Worm (Caenorhabditis elegans): Measurements from ENCODE around the gene F13H8.2.

F13H8.2 gene

DNA sequence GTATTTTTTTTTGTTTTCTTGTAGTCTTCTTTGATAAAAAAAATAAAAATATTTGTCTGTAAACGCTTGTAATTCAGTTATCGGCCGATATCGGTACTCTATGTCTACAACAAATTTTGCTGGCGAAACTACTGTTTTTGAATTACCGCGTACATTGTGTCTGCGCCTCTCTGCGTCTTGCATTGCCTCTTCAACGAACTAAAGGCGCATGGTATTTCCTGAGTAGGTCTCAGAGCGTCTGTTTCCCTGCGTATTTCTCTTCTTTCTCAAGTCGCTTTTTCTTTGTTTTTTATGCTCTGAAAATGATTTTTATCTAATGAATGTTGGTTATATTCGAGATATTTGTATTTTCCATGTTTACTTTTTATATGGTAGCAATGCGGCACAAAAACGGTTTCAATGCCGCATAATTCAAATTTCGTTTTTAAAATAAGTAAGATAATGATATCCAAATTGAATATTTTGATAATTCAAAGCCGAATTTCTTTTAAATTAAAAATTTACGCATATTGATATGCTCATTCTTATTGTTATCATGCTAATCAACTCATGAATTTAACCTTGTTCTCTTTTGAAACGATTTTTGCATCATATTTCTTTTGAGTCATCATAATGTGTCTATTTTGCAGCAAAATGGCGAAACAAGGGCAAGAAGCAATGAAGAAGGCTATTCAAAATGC is 19.2 kb upstream of the F13H8.2 start, which contains the start of gene phb-2 (continued):
- TF ChIP-seq egl-27 (tag; optimal IDR thresholded peaks at IDR 0.05) = no peak
- no peak for TF ChIP-seq nhr-237 (tag; optimal IDR thresholded peaks at IDR 0.05)
- TF ChIP-seq lin-11 (tag; optimal IDR thresholded peaks at IDR 0.05) = peak; percentile 74
- peak; percentile 43 for TF ChIP-seq nhr-6 (tag; optimal IDR thresholded peaks at IDR 0.05)
- peak; percentile 93 for TF ChIP-seq unc-55 (GFP tag; optimal IDR thresholded peaks at IDR 0.05)
- TF ChIP-seq F13H6.1 (tag; optimal IDR thresholded peaks at IDR 0.05) = peak; percentile 65
- TF ChIP-seq ztf-11 (tag; optimal IDR thresholded peaks at IDR 0.05) = no peak
- TF ChIP-seq nhr-23 (tag; optimal IDR thresholded peaks at IDR 0.05) = no peak
- TF ChIP-seq crh-2 (tag; optimal IDR thresholded peaks at IDR 0.05) = peak; percentile 89
- peak; percentile 72 for TF ChIP-seq ztf-4 (tag; optimal IDR thresholded peaks at IDR 0.05)
- no peak for TF ChIP-seq nhr-77 (tag; optimal IDR thresholded peaks at IDR 0.05)
- no peak for TF ChIP-seq nhr-10 (tag; optimal IDR thresholded peaks at IDR 0.05)

DNA sequence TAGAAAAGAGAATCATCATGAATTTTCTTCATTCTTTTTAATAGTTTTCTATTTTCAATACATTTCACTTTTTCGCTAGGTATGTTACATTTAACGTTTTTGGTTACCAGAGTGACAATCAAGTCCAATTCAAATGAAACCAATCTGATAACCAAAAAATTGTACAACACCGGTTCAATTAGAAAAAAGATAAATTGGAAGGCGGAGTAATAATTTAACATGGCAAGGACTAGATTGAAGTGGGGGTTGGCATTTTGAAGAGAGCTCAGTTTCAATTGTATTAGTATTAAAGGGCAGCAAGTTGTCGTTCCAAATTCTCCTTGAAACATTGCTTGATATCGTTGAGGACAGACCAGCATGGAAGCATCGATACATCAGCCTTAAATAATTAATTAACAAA is 17.5 kb upstream of the F13H8.2 start:
- TF ChIP-seq lin-11 (tag; optimal IDR thresholded peaks at IDR 0.05) (no peak), mdl-1 (tag; optimal IDR thresholded peaks at IDR 0.05) (no peak), dmd-4 (tag; optimal IDR thresholded peaks at IDR 0.05) (no peak), R02D3.7 (tag; optimal IDR thresholded peaks at IDR 0.05) (no peak), blmp-1 (tag; optimal IDR thresholded peaks at IDR 0.05; ENCODE audit: insufficient read depth) (no peak), Y55F3AM.14 (GFP tag; optimal IDR thresholded peaks at IDR 0.05) (no peak), ztf-11 (tag; optimal IDR thresholded peaks at IDR 0.05) (no peak), crh-2 (tag; optimal IDR thresholded peaks at IDR 0.05) (no peak), nhr-237 (tag; optimal IDR thresholded peaks at IDR 0.05) (no peak), ztf-1 (GFP tag; conservative IDR thresholded peaks at IDR 0.05) (no peak), unc-62 (GFP tag; optimal IDR thresholded peaks at IDR 0.05) (no peak), aly-2 (tag; optimal IDR thresholded peaks at IDR 0.05) (no peak), fos-1 (tag; optimal IDR thresholded peaks at IDR 0.05) (no peak), alr-1 (tag; optimal IDR thresholded peaks at IDR 0.05) (no peak), ZK546.5 (tag; optimal IDR thresholded peaks at IDR 0.05) (no peak), snpc-4 (tag; optimal IDR thresholded peaks at IDR 0.05) (no peak), nhr-129 (tag; optimal IDR thresholded peaks at IDR 0.05) (no peak), sma-3 (GFP tag; optimal IDR thresholded peaks at IDR 0.05) (no peak)

DNA sequence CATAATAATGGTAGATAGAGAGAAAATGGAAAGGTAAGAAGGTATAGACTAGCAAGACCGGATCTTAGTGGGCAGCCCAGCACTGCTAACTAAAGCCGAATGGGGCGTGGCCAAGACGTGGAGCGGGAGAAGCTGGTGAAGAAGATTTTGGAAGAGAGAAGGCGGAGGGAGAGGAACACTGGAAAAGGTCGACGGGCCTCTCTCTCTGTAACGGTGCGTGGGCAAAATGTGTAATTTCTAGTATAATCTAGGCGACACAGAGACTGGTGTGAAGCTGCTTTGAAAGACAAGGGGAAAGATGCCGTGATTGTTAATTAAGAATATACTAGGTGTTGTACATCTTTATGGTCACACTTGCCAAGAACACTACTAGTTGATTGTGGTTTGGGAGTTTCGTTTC is 14.1 kb upstream of the F13H8.2 start, which contains the start of gene F13H8.5:
TSS of gene F13H8.5 (minus strand) at position 101 of the 400 bp plus-strand sequence.
- TF ChIP-seq Y55F3AM.14 (GFP tag; optimal IDR thresholded peaks at IDR 0.05) (no peak), ztf-11 (tag; optimal IDR thresholded peaks at IDR 0.05) (no peak), nhr-77 (tag; optimal IDR thresholded peaks at IDR 0.05) (no peak), lsy-2 (tag; optimal IDR thresholded peaks at IDR 0.05) (no peak), gmeb-1 (tag; optimal IDR thresholded peaks at IDR 0.05) (no peak), ceh-16 (tag; optimal IDR thresholded peaks at IDR 0.05) (no peak), F13H6.1 (tag; optimal IDR thresholded peaks at IDR 0.05) (no peak), snpc-4 (tag; optimal IDR thresholded peaks at IDR 0.05) (no peak), alr-1 (tag; optimal IDR thresholded peaks at IDR 0.05) (no peak), ztf-4 (tag; optimal IDR thresholded peaks at IDR 0.05) (no peak), crh-2 (tag; optimal IDR thresholded peaks at IDR 0.05) (no peak), fos-1 (tag; optimal IDR thresholded peaks at IDR 0.05) (no peak), mdl-1 (tag; optimal IDR thresholded peaks at IDR 0.05) (no peak)

DNA sequence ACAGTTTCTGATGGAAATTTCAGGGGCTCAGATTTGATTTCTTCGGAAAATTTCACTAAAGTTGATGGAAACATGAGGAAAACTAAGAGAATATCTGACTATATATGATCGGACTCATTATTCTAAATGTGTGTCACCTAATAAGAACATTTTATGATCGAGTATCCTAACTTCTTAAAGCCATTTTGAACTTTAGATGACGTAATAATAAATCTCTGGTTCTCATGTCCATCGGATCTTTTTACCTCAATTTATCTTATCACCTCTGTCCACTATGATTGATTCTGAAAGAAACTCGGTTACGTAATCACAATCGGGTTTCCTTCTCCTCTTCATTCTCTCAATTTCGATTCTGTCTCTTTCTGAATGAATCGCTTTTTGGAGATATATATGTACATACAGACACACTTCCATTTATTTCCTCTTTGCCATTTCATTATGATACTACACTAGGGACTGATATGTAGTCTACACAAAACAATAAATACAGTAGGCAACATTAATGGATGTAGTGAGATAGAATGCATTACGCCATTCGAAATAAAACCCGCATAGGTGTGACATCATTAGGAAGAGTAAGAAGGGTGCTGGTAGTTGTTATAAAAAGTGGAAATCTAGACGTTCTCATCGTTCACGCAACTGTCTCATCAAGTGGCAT is 12.8 kb upstream of the F13H8.2 start:
- TF ChIP-seq mdl-1 (tag; optimal IDR thresholded peaks at IDR 0.05) (no peak), peb-1 (tag; optimal IDR thresholded peaks at IDR 0.05) (no peak), unc-39 (tag; optimal IDR thresholded peaks at IDR 0.05) (no peak), sma-3 (GFP tag; optimal IDR thresholded peaks at IDR 0.05) (no peak), lin-39 (tag; optimal IDR thresholded peaks at IDR 0.05) (no peak), nhr-23 (tag; optimal IDR thresholded peaks at IDR 0.05) (no peak), aly-2 (tag; optimal IDR thresholded peaks at IDR 0.05) (no peak), nhr-25 (tag; optimal IDR thresholded peaks at IDR 0.05) (no peak), lsy-2 (tag; optimal IDR thresholded peaks at IDR 0.05) (no peak), lin-13 (GFP tag; optimal IDR thresholded peaks at IDR 0.05) (no peak), mab-5 (tag; optimal IDR thresholded peaks at IDR 0.05) (no peak), unc-55 (GFP tag; optimal IDR thresholded peaks at IDR 0.05) (no peak), nhr-21 (tag; optimal IDR thresholded peaks at IDR 0.05) (no peak), sma-9 (GFP tag; optimal IDR thresholded peaks at IDR 0.05) (no peak), sma-9 (tag; optimal IDR thresholded peaks at IDR 0.05) (no peak), ceh-82 (tag; optimal IDR thresholded peaks at IDR 0.05) (no peak), sem-4 (tag; optimal IDR thresholded peaks at IDR 0.05) (no peak), nhr-6 (tag; optimal IDR thresholded peaks at IDR 0.05) (no peak), nhr-10 (tag; optimal IDR thresholded peaks at IDR 0.05) (no peak), crh-2 (tag; optimal IDR thresholded peaks at IDR 0.05) (no peak)
